ENCODE assay signal across 6 worm cellular contexts in genomic region chrIV:6099770-6100169, ce11.
TF ChIP-seq lines count a peak whose summit lies in the region.

No protein-coding gene starts in this region.

TF ChIP-seq in whole organism, L1 larva, 84 proteins besides CTCF, POLR2A, EP300 and RAD21 (continues in another document):
- TF ChIP-seq efl-1 (optimal IDR thresholded peaks at IDR 0.05; lab: Kevin White, UChicago), result peak; percentile 7 to 19
- TF ChIP-seq efl-1 (GFP tag; optimal IDR thresholded peaks at IDR 0.05 in 1 of 2; lab: Kevin White, UChicago), result peak in 1 of 2 experiments; percentile 45
- no peak for TF ChIP-seq nhr-237 (tag; optimal IDR thresholded peaks at IDR 0.05; lab: Kevin White, UChicago)
- no peak for TF ChIP-seq ceh-90 (tag; optimal IDR thresholded peaks at IDR 0.05; lab: Kevin White, UChicago)
- no peak for TF ChIP-seq nhr-12 (tag; optimal IDR thresholded peaks at IDR 0.05; lab: Kevin White, UChicago)
- peak in 1 of 2 experiments; percentile 68 for TF ChIP-seq lin-35 (GFP tag; optimal IDR thresholded peaks at IDR 0.05; lab: Kevin White, UChicago)
- peak; percentile 69 for TF ChIP-seq skn-1 (tag; optimal IDR thresholded peaks at IDR 0.05; lab: Kevin White, UChicago)
- TF ChIP-seq nhr-20 (tag; optimal IDR thresholded peaks at IDR 0.05; lab: Kevin White, UChicago), result peak; percentile 87
- peak; percentile 89 for TF ChIP-seq blmp-1 (tag; optimal IDR thresholded peaks at IDR 0.05; lab: Kevin White, UChicago)
- TF ChIP-seq fkh-10 (GFP tag; optimal IDR thresholded peaks at IDR 0.05; lab: Kevin White, UChicago), result no peak
- TF ChIP-seq zip-4 (GFP tag; optimal IDR thresholded peaks at IDR 0.05; lab: Kevin White, UChicago), result no peak
- TF ChIP-seq unc-30 (tag; optimal IDR thresholded peaks at IDR 0.05; lab: Kevin White, UChicago), result no peak
- peak; percentile 98 for TF ChIP-seq nhr-85 (tag; lab: Kevin White, UChicago)
- TF ChIP-seq ceh-82 (tag; optimal IDR thresholded peaks at IDR 0.05; lab: Kevin White, UChicago), result no peak
- TF ChIP-seq aha-1 (tag; optimal IDR thresholded peaks at IDR 0.05; lab: Kevin White, UChicago), result no peak

TF ChIP-seq in whole organism, L2 larva, 48 proteins besides CTCF, POLR2A, EP300 and RAD21 (continues in another document):
- peak; percentile 57 for TF ChIP-seq egl-27 (tag; optimal IDR thresholded peaks at IDR 0.05; lab: Kevin White, UChicago)
- TF ChIP-seq nhr-129 (tag; optimal IDR thresholded peaks at IDR 0.05; lab: Kevin White, UChicago), result peak; percentile 31
- no peak for TF ChIP-seq unc-39 (tag; optimal IDR thresholded peaks at IDR 0.05; lab: Kevin White, UChicago)
- TF ChIP-seq mdl-1 (tag; optimal IDR thresholded peaks at IDR 0.05; lab: Kevin White, UChicago), result peak; percentile 24 to 63
- TF ChIP-seq gmeb-1 (tag; optimal IDR thresholded peaks at IDR 0.05; lab: Kevin White, UChicago), result peak; percentile 30
- no peak for TF ChIP-seq dmd-4 (tag; optimal IDR thresholded peaks at IDR 0.05; lab: Kevin White, UChicago)
- TF ChIP-seq lsy-2 (tag; optimal IDR thresholded peaks at IDR 0.05; lab: Kevin White, UChicago), result peak in 1 of 2 experiments; percentile 46
- no peak for TF ChIP-seq nhr-12 (tag; optimal IDR thresholded peaks at IDR 0.05; lab: Kevin White, UChicago)
- no peak for TF ChIP-seq nhr-10 (tag; optimal IDR thresholded peaks at IDR 0.05; lab: Kevin White, UChicago)
- peak; percentile 73 for TF ChIP-seq fos-1 (tag; optimal IDR thresholded peaks at IDR 0.05; lab: Kevin White, UChicago)
- no peak for TF ChIP-seq aly-2 (tag; optimal IDR thresholded peaks at IDR 0.05; lab: Kevin White, UChicago)
- TF ChIP-seq F13H6.1 (tag; optimal IDR thresholded peaks at IDR 0.05; lab: Kevin White, UChicago), result peak; percentile 27
- TF ChIP-seq mab-5 (tag; optimal IDR thresholded peaks at IDR 0.05; lab: Kevin White, UChicago), result no peak
- TF ChIP-seq nhr-21 (tag; optimal IDR thresholded peaks at IDR 0.05; lab: Kevin White, UChicago), result peak; percentile 84
- TF ChIP-seq crh-2 (tag; optimal IDR thresholded peaks at IDR 0.05; lab: Kevin White, UChicago), result peak; percentile 38
- TF ChIP-seq nhr-25 (tag; optimal IDR thresholded peaks at IDR 0.05; lab: Kevin White, UChicago), result peak; percentile 76

TF ChIP-seq in whole organism, L3 larva, 47 proteins besides CTCF, POLR2A, EP300 and RAD21 (continues in another document):
- peak; percentile 35 for TF ChIP-seq ceh-28 (tag; optimal IDR thresholded peaks at IDR 0.05; lab: Kevin White, UChicago)
- no peak for TF ChIP-seq ZK546.5 (tag; optimal IDR thresholded peaks at IDR 0.05; lab: Kevin White, UChicago)
- TF ChIP-seq nhr-43 (tag; optimal IDR thresholded peaks at IDR 0.05; lab: Kevin White, UChicago; ENCODE audit: poor library complexity, severe bottlenecking), result peak; percentile 87
- TF ChIP-seq egl-27 (tag; optimal IDR thresholded peaks at IDR 0.05; lab: Kevin White, UChicago), result peak; percentile 60
- TF ChIP-seq lsy-12 (tag; optimal IDR thresholded peaks at IDR 0.05; lab: Kevin White, UChicago), result no peak
- TF ChIP-seq eor-1 (tag; optimal IDR thresholded peaks at IDR 0.05; lab: Kevin White, UChicago), result no peak
- TF ChIP-seq jun-1 (tag; optimal IDR thresholded peaks at IDR 0.05; lab: Kevin White, UChicago), result no peak
- TF ChIP-seq nfya-1 (tag; optimal IDR thresholded peaks at IDR 0.05; lab: Kevin White, UChicago; ENCODE audit: insufficient read depth), result peak; percentile 51
- TF ChIP-seq nhr-237 (tag; optimal IDR thresholded peaks at IDR 0.05; lab: Kevin White, UChicago), result no peak
- TF ChIP-seq elt-1 (tag; optimal IDR thresholded peaks at IDR 0.05; lab: Kevin White, UChicago), result no peak
- TF ChIP-seq pha-4 (tag; optimal IDR thresholded peaks at IDR 0.05; lab: Kevin White, UChicago), result peak; percentile 47
- TF ChIP-seq nhr-67 (tag; optimal IDR thresholded peaks at IDR 0.05; lab: Kevin White, UChicago), result no peak
- TF ChIP-seq elt-3 (tag; optimal IDR thresholded peaks at IDR 0.05; lab: Kevin White, UChicago), result peak in 1 of 3 experiments; percentile 45
- TF ChIP-seq ceh-9 (tag; optimal IDR thresholded peaks at IDR 0.05; lab: Kevin White, UChicago), result no peak
- peak; percentile 66 for TF ChIP-seq elt-2 (tag; optimal IDR thresholded peaks at IDR 0.05; lab: Kevin White, UChicago)
- TF ChIP-seq pqm-1 (tag; optimal IDR thresholded peaks at IDR 0.05; lab: Kevin White, UChicago), result peak; percentile 76

TF ChIP-seq in whole organism, L4 larva, 104 proteins besides CTCF, POLR2A, EP300 and RAD21 (continues in another document):
- peak; percentile 74 for TF ChIP-seq nhr-77 (tag; optimal IDR thresholded peaks at IDR 0.05; lab: Kevin White, UChicago)
- TF ChIP-seq aha-1 (tag; lab: Kevin White, UChicago), result peak; percentile 35
- TF ChIP-seq hlh-11 (tag; optimal IDR thresholded peaks at IDR 0.05; lab: Kevin White, UChicago), result peak; percentile 85
- TF ChIP-seq dpl-1 (GFP tag; optimal IDR thresholded peaks at IDR 0.05; lab: Kevin White, UChicago), result peak; percentile 36
- TF ChIP-seq ceh-20 (GFP tag; IDR thresholded peaks at IDR 0.05; lab: Robert Waterston, UW), result peak; percentile 66; the same call in 1 of the 2 replicates
- TF ChIP-seq daf-16 (GFP tag; optimal IDR thresholded peaks at IDR 0.05; lab: Kevin White, UChicago), result no peak
- peak; percentile 60 for TF ChIP-seq daf-16 (tag; optimal IDR thresholded peaks at IDR 0.05; lab: Kevin White, UChicago)
- peak; percentile 58; the same call in 1 of the 2 replicates for TF ChIP-seq tra-1 (GFP tag; IDR thresholded peaks at IDR 0.05; lab: Robert Waterston, UW)
- TF ChIP-seq mxl-3 (GFP tag; optimal IDR thresholded peaks at IDR 0.05; lab: Kevin White, UChicago), result peak; percentile 76
- TF ChIP-seq nhr-11 (tag; optimal IDR thresholded peaks at IDR 0.05; lab: Kevin White, UChicago), result no peak
- TF ChIP-seq nhr-10 (tag; optimal IDR thresholded peaks at IDR 0.05; lab: Kevin White, UChicago), result peak; percentile 47
- peak; percentile 34 to 82 for TF ChIP-seq mdl-1 (tag; optimal IDR thresholded peaks at IDR 0.05; lab: Kevin White, UChicago)
- TF ChIP-seq mep-1 (tag; optimal IDR thresholded peaks at IDR 0.05; lab: Kevin White, UChicago), result no peak
- peak; percentile 91 for TF ChIP-seq dmd-6 (GFP tag; IDR thresholded peaks at IDR 0.05; lab: Robert Waterston, UW)
- no peak for TF ChIP-seq lir-3 (tag; optimal IDR thresholded peaks at IDR 0.05; lab: Kevin White, UChicago)
- peak in 1 of 2 experiments; percentile 49 for TF ChIP-seq lsy-2 (tag; optimal IDR thresholded peaks at IDR 0.05; lab: Kevin White, UChicago)
- TF ChIP-seq lin-1 (GFP tag; IDR thresholded peaks at IDR 0.05; lab: Robert Waterston, UW), result no peak

TF ChIP-seq in whole organism, late embryonic, 69 proteins besides CTCF, POLR2A, EP300 and RAD21:
- TF ChIP-seq ahr-1 (tag; optimal IDR thresholded peaks at IDR 0.05; lab: Kevin White, UChicago), result no peak
- TF ChIP-seq elt-2 (tag; optimal IDR thresholded peaks at IDR 0.05; lab: Kevin White, UChicago), result peak; percentile 55

TF ChIP-seq in whole organism, young adult, 124 proteins besides CTCF, POLR2A, EP300 and RAD21 (continues in another document):
- no peak for TF ChIP-seq nhr-27 (tag; optimal IDR thresholded peaks at IDR 0.05; lab: Kevin White, UChicago)
- TF ChIP-seq ztf-28 (GFP tag; IDR thresholded peaks at IDR 0.05; lab: Robert Waterston, UW), result no peak
- no peak for TF ChIP-seq ztf-18 (tag; optimal IDR thresholded peaks at IDR 0.05; lab: Kevin White, UChicago)
- TF ChIP-seq ztf-26 (tag; optimal IDR thresholded peaks at IDR 0.05; lab: Kevin White, UChicago), result peak; percentile 48
- no peak for TF ChIP-seq hrde-1 (tag; optimal IDR thresholded peaks at IDR 0.05; lab: Kevin White, UChicago; ENCODE audit: borderline replicate concordance)
- peak; percentile 22; the same call in 1 of the 2 replicates for TF ChIP-seq C06A6.2 (GFP tag; conservative IDR thresholded peaks at IDR 0.05; lab: Robert Waterston, UW)
- no peak for TF ChIP-seq mes-4 (tag; optimal IDR thresholded peaks at IDR 0.05; lab: Kevin White, UChicago)
- TF ChIP-seq Y56A3A.18 (GFP tag; IDR thresholded peaks at IDR 0.05; lab: Robert Waterston, UW), result no peak
- no peak for TF ChIP-seq lin-26 (GFP tag; IDR thresholded peaks at IDR 0.05; lab: Robert Waterston, UW)
- no peak for TF ChIP-seq athp-1 (tag; optimal IDR thresholded peaks at IDR 0.05; lab: Kevin White, UChicago)
- TF ChIP-seq hlh-12 (tag; optimal IDR thresholded peaks at IDR 0.05; lab: Kevin White, UChicago), result no peak
- no peak for TF ChIP-seq unc-130 (GFP tag; optimal IDR thresholded peaks at IDR 0.05; lab: Kevin White, UChicago)
- peak; percentile 50; the same call in 1 of the 2 replicates for TF ChIP-seq cebp-1 (GFP tag; IDR thresholded peaks at IDR 0.05; lab: Robert Waterston, UW)
- peak; percentile 74 for TF ChIP-seq cebp-1 (tag; optimal IDR thresholded peaks at IDR 0.05; lab: Kevin White, UChicago)
- TF ChIP-seq attf-6 (GFP tag; IDR thresholded peaks at IDR 0.05; lab: Robert Waterston, UW), result no peak
- no peak for TF ChIP-seq lin-54 (GFP tag; optimal IDR thresholded peaks at IDR 0.05; lab: Kevin White, UChicago)
- TF ChIP-seq lin-40 (tag; optimal IDR thresholded peaks at IDR 0.05; lab: Kevin White, UChicago), result peak; percentile 73
- peak; percentile 41 for TF ChIP-seq chd-7 (tag; optimal IDR thresholded peaks at IDR 0.05; lab: Kevin White, UChicago)
- TF ChIP-seq somi-1 (GFP tag; optimal IDR thresholded peaks at IDR 0.05; lab: Kevin White, UChicago), result peak; percentile 91
- TF ChIP-seq madf-10 (tag; optimal IDR thresholded peaks at IDR 0.05; lab: Kevin White, UChicago), result no peak
- TF ChIP-seq ztf-22 (GFP tag; optimal IDR thresholded peaks at IDR 0.05; lab: Kevin White, UChicago), result no peak
- no peak for TF ChIP-seq ceh-58 (GFP tag; IDR thresholded peaks at IDR 0.05; lab: Robert Waterston, UW)
- TF ChIP-seq K11D2.4 (GFP tag; IDR thresholded peaks at IDR 0.05; lab: Robert Waterston, UW), result peak; percentile 56; the same call in 1 of the 2 replicates
- TF ChIP-seq snpc-4 (GFP tag; optimal IDR thresholded peaks at IDR 0.05; lab: Kevin White, UChicago), result no peak
- TF ChIP-seq snpc-4 (tag; optimal IDR thresholded peaks at IDR 0.05; lab: Kevin White, UChicago), result peak in 1 of 4 experiments; percentile 46
- no peak for TF ChIP-seq hmg-1.2 (GFP tag; IDR thresholded peaks at IDR 0.05; lab: Robert Waterston, UW)
- TF ChIP-seq die-1 (tag; optimal IDR thresholded peaks at IDR 0.05; lab: Kevin White, UChicago), result peak; percentile 64
- TF ChIP-seq nhr-80 (tag; optimal IDR thresholded peaks at IDR 0.05; lab: Kevin White, UChicago), result peak; percentile 77
- peak; percentile 45 for TF ChIP-seq attf-5 (GFP tag; optimal IDR thresholded peaks at IDR 0.05; lab: Kevin White, UChicago)
- TF ChIP-seq fkh-3 (tag; optimal IDR thresholded peaks at IDR 0.05; lab: Kevin White, UChicago), result no peak
- TF ChIP-seq ets-4 (GFP tag; optimal IDR thresholded peaks at IDR 0.05; lab: Kevin White, UChicago), result no peak
- TF ChIP-seq unc-62 (GFP tag; optimal IDR thresholded peaks at IDR 0.05; lab: Kevin White, UChicago), result peak; percentile 10
- TF ChIP-seq ceh-91 (GFP tag; IDR thresholded peaks at IDR 0.05; lab: Robert Waterston, UW), result no peak
- TF ChIP-seq tbx-9 (tag; optimal IDR thresholded peaks at IDR 0.05; lab: Kevin White, UChicago; ENCODE audit: borderline replicate concordance), result no peak
- no peak for TF ChIP-seq B0261.1 (tag; optimal IDR thresholded peaks at IDR 0.05; lab: Kevin White, UChicago)
